Fruit fly (Drosophila melanogaster): ENCODE measurements around the gene CG14079.

DNA sequence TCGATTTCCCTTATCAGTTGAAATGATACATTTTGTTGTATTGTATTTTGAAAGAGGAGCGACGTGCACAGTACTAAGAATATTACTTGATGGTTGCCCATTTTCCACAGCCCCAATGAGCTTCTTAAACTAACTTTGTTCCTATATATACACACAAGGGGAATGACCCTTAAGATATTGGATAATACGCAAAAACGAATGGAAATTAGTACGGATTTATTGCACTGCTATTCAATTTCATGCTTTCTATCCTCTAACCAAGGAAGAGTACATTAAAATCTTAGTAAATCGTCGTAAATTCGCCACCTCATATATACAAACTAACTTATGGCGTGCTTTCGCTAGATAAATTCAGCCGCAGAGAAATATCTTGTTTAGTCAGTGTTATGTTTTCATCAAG lies 45.9 kb upstream of the CG14079 start, which contains the start of gene Acp76A:
- TF ChIP-seq Myc (optimal IDR thresholded peaks at IDR 0.05) (no peak), insv (optimal IDR thresholded peaks at IDR 0.05) (no peak), h (optimal IDR thresholded peaks at IDR 0.05) (no peak), psq (optimal IDR thresholded peaks at IDR 0.05) (no peak), ttk (optimal IDR thresholded peaks at IDR 0.05) (no peak), Sin3A (optimal IDR thresholded peaks at IDR 0.05) (no peak)

Measured in Kc167 (cell line).